Worm (Caenorhabditis elegans): ENCODE results near the gene pyp-1.

Gene pyp-1

ce11 chrIV:9948035-9948434 is 50.7 kb downstream of the pyp-1 start:
- TF ChIP-seq nhr-11 (tag; optimal IDR thresholded peaks at IDR 0.05) (peak; percentile 33), zag-1 (tag; optimal IDR thresholded peaks at IDR 0.05) (no peak), pha-4 (tag; optimal IDR thresholded peaks at IDR 0.05) (peak; percentile 13), lin-15B (tag; optimal IDR thresholded peaks at IDR 0.05) (peak; percentile 65)

Measured in whole organism, L3 larva.